Worm (Caenorhabditis elegans): ENCODE data around the gene dyf-4.

Gene dyf-4

DNA sequence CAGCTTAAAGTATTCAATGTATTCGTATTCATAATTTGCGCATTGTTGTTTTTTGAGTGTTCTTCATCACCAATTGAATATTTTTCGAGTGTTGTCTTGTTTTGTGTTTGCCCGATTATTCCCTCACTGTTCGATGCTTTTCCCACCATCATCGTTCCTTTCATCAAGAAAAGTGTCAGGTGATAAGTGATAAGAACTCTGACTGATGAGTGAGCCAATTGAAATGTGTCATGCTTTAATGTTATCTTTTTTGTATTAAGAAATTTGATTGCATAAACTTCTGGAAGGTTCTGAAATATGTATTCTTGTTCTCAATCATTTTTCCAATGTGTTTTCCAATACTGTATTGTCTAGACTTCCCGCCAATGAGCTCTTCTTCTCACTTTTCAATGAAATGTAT is 50.2 kb downstream of the dyf-4 start (continued):
- TF ChIP-seq F37D6.2 (tag; optimal IDR thresholded peaks at IDR 0.05) (no peak), D1046.2 (GFP tag; IDR thresholded peaks at IDR 0.05) (no peak), nhr-77 (tag; optimal IDR thresholded peaks at IDR 0.05) (peak; percentile 66), aly-2 (tag; optimal IDR thresholded peaks at IDR 0.05) (no peak), nhr-76 (tag; optimal IDR thresholded peaks at IDR 0.05) (no peak), F26F4.8 (GFP tag; conservative IDR thresholded peaks at IDR 0.05) (no peak), daf-19 (GFP tag; conservative IDR thresholded peaks at IDR 0.05) (no peak), zfp-2 (tag; optimal IDR thresholded peaks at IDR 0.05) (no peak)
